Fruit fly (Drosophila melanogaster): ENCODE measurements around the gene CG13308.

The CG13308 gene

dm6 chr3L:8823730-8824374 is 15.5 kb downstream of the CG13308 start (continued):
- TF ChIP-seq p53 (GFP tag; optimal IDR thresholded peaks at IDR 0.05) (no peak), org-1 (GFP tag; optimal IDR thresholded peaks at IDR 0.05) (no peak), Xbp1 (GFP tag; optimal IDR thresholded peaks at IDR 0.05) (peak; percentile 53), CG10366 (GFP tag; IDR thresholded peaks at IDR 0.05) (peak; percentile 31; the same call in 1 of the 2 replicates), CrebB (tag; optimal IDR thresholded peaks at IDR 0.05) (no peak), CG32532 (GFP tag; IDR thresholded peaks at IDR 0.05) (peak; percentile 44; the same call in 1 of the 2 replicates), ken (GFP tag; IDR thresholded peaks at IDR 0.05) (peak; percentile 67; the same call in 2 of the 3 replicates), Oaz (GFP tag; IDR thresholded peaks at IDR 0.05) (0 out of 2 replicates have a peak, but pooled peaks have one; percentile 27), CoRest (tag; optimal IDR thresholded peaks at IDR 0.05) (peak; percentile 46), CG8765 (GFP tag; IDR thresholded peaks at IDR 0.05) (peak; percentile 24; the same call in 1 of the 2 replicates), CG5953 (GFP tag; IDR thresholded peaks at IDR 0.05) (0 out of 2 replicates have a peak, but pooled peaks have one; percentile 17), hbn (GFP tag; IDR thresholded peaks at IDR 0.05; ENCODE audit: partially characterized antibody) (no peak), CG4730 (GFP tag; IDR thresholded peaks at IDR 0.05) (0 out of 2 replicates have a peak, but pooled peaks have one; percentile 20), CG15601 (tag; optimal IDR thresholded peaks at IDR 0.05) (peak; percentile 37), CG12155 (GFP tag; optimal IDR thresholded peaks at IDR 0.05) (peak; percentile 1), NK7.1 (GFP tag; optimal IDR thresholded peaks at IDR 0.05) (no peak), CG6254 (GFP tag; optimal IDR thresholded peaks at IDR 0.05) (no peak), az2 (GFP tag; optimal IDR thresholded peaks at IDR 0.05) (peak; percentile 32), ab (GFP tag; optimal IDR thresholded peaks at IDR 0.05) (no peak), CG12659 (GFP tag; optimal IDR thresholded peaks at IDR 0.05) (peak; percentile 38), Lhr (GFP tag; optimal IDR thresholded peaks at IDR 0.05) (no peak), D (optimal IDR thresholded peaks at IDR 0.05) (no peak), D (GFP tag; optimal IDR thresholded peaks at IDR 0.05) (peak; percentile 45), zen (tag; optimal IDR thresholded peaks at IDR 0.05) (no peak), sim (GFP tag; IDR thresholded peaks at IDR 0.05) (peak; percentile 47; the same call in 1 of the 2 replicates), CG32772 (GFP tag; IDR thresholded peaks at IDR 0.05) (0 out of 2 replicates have a peak, but pooled peaks have one; percentile 46), CG10959 (GFP tag; IDR thresholded peaks at IDR 0.05) (peak; percentile 41; the same call in 1 of the 2 replicates), CG3407 (GFP tag; optimal IDR thresholded peaks at IDR 0.05) (peak; percentile 3), CG17802 (tag; optimal IDR thresholded peaks at IDR 0.05) (no peak), dimm (GFP tag; IDR thresholded peaks at IDR 0.05) (0 out of 2 replicates have a peak, but pooled peaks have one; percentile 17), eyg (GFP tag; optimal IDR thresholded peaks at IDR 0.05) (no peak), tgo (GFP tag; IDR thresholded peaks at IDR 0.05) (peak; percentile 53), ci (GFP tag; IDR thresholded peaks at IDR 0.05) (peak; percentile 60; the same call in 2 of the 3 replicates), Hr3 (GFP tag; optimal IDR thresholded peaks at IDR 0.05) (peak; percentile 44), ind (GFP tag; optimal IDR thresholded peaks at IDR 0.05) (peak; percentile 33), CG8290 (GFP tag; optimal IDR thresholded peaks at IDR 0.05) (no peak), CG8290 (tag; optimal IDR thresholded peaks at IDR 0.05) (peak in 1 of 2 experiments; percentile 46), pan (optimal IDR thresholded peaks at IDR 0.05) (no peak), pan (GFP tag; optimal IDR thresholded peaks at IDR 0.05 in 1 of 2, IDR thresholded peaks at IDR 0.05 in 1 of 2) (peak in 1 of 2 experiments; percentile 43), CG11560 (tag; IDR thresholded peaks at IDR 0.05) (no peak), Optix (GFP tag; IDR thresholded peaks at IDR 0.05) (no peak), CG1603 (tag; optimal IDR thresholded peaks at IDR 0.05) (peak; percentile 61), bigmax (GFP tag; optimal IDR thresholded peaks at IDR 0.05) (no peak), CG14441 (GFP tag; IDR thresholded peaks at IDR 0.05) (no peak), CG15514 (GFP tag; optimal IDR thresholded peaks at IDR 0.05) (peak; percentile 2), H15 (GFP tag; IDR thresholded peaks at IDR 0.05) (peak; percentile 35; the same call in 1 of the 3 replicates), danr (GFP tag; IDR thresholded peaks at IDR 0.05) (no peak), ttk (GFP tag; IDR thresholded peaks at IDR 0.05) (peak; percentile 33; the same call in 1 of the 2 replicates), sc (optimal IDR thresholded peaks at IDR 0.05) (no peak), sc (GFP tag; optimal IDR thresholded peaks at IDR 0.05) (peak; percentile 49), CG9215 (GFP tag; IDR thresholded peaks at IDR 0.05) (0 out of 2 replicates have a peak, but pooled peaks have one; percentile 31)
